Worm (Caenorhabditis elegans): Measurements from ENCODE around the gene sms-3.

Gene sms-3

DNA sequence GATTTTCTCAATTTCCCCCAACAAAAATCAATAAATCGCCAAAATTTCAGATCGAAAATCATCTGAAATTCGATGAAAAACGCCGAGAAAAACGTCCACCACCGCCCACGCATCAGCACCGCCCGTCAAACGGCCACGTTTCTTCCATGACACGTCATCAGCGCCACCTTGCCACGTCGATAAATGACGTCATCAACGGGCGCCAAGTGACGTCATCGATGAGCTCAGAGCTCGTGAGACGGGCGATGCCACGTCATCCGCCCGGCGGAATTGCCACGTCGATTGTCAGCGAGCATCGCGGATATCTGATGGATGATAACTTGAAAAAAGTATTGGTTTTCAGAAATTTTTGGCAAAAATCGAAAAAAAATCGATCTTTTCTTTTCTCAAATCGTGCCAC is 21.9 kb downstream of the sms-3 start:
- TF ChIP-seq cnd-1 (tag; optimal IDR thresholded peaks at IDR 0.05) (no peak), nhr-76 (tag; optimal IDR thresholded peaks at IDR 0.05) (no peak), ztf-11 (tag; optimal IDR thresholded peaks at IDR 0.05) (no peak), zip-8 (tag; optimal IDR thresholded peaks at IDR 0.05) (peak; percentile 96), ham-2 (GFP tag; optimal IDR thresholded peaks at IDR 0.05) (no peak), bed-3 (GFP tag; optimal IDR thresholded peaks at IDR 0.05) (no peak)

DNA sequence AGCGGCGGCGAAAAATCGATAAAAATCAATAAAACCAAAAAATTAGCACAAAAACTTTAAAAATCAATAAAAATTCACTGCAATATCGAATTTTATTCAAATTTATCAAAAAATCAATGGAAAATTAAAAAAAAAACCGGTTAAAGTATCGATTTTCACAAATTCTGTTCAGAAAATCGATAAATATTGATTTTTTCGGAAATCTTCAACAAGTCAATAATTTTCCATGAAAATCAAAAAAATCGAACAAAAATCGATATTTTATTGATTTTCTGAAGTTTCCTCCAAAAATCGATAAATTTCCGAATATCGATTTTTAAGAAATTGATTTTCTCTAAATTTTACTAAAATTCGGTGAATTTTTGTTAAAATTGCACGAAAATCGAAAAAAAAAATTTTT is 22.4 kb downstream of the sms-3 start:
- TF ChIP-seq nhr-12 (tag; optimal IDR thresholded peaks at IDR 0.05) (no peak), ces-1 (GFP tag; optimal IDR thresholded peaks at IDR 0.05) (no peak), nhr-28 (tag; optimal IDR thresholded peaks at IDR 0.05) (no peak), tbx-8 (GFP tag; optimal IDR thresholded peaks at IDR 0.05) (no peak), drap-1 (GFP tag; optimal IDR thresholded peaks at IDR 0.05) (no peak), snpc-4 (tag; optimal IDR thresholded peaks at IDR 0.05) (no peak), ceh-43 (GFP tag; optimal IDR thresholded peaks at IDR 0.05) (no peak), unc-120 (tag; optimal IDR thresholded peaks at IDR 0.05; ENCODE audit: poor library complexity, severe bottlenecking) (no peak), elt-3 (tag; optimal IDR thresholded peaks at IDR 0.05) (no peak), nhr-2 (tag; optimal IDR thresholded peaks at IDR 0.05) (no peak), mab-5 (tag; optimal IDR thresholded peaks at IDR 0.05) (no peak), nhr-237 (tag; optimal IDR thresholded peaks at IDR 0.05) (no peak), ceh-39 (tag; optimal IDR thresholded peaks at IDR 0.05) (no peak), sem-2 (GFP tag; optimal IDR thresholded peaks at IDR 0.05) (no peak), lin-32 (GFP tag; optimal IDR thresholded peaks at IDR 0.05) (no peak), ceh-83 (GFP tag; optimal IDR thresholded peaks at IDR 0.05) (no peak)

DNA sequence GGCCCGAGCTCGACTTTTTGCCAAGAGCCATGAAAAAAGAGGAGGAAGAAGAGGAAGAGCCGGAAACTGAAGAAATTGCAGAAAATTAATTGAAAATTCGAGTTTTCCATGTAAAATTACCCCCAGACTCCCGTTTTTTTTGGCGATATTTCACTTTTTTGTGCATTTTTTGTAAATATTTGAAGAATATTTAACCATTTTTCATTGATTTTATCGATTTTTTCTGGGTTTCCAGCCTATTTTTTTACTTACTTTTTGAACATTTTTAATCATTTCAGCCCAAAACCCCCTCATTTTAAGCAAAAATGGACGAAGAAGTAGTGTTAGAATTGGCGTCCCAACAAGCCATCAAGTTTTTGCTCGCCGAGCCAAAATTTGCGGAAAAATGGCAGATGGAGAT is 24.5 kb downstream of the sms-3 start, which contains the start of gene Y22D7AL.7:
Gene Y22D7AL.7, plus strand, starts transcription at position 301 of the 400 bp plus-strand sequence.
- no peak for TF ChIP-seq ceh-39 (tag; optimal IDR thresholded peaks at IDR 0.05)
- TF ChIP-seq bed-3 (GFP tag; optimal IDR thresholded peaks at IDR 0.05), result no peak
- no peak for TF ChIP-seq nhr-28 (tag; optimal IDR thresholded peaks at IDR 0.05)
- no peak for TF ChIP-seq lsy-2 (tag; optimal IDR thresholded peaks at IDR 0.05)
- no peak for TF ChIP-seq cnd-1 (tag; optimal IDR thresholded peaks at IDR 0.05)

ce11 chrIII:1575651-1576050 is 25.3 kb downstream of the sms-3 start:
- TF ChIP-seq elt-1 (tag; optimal IDR thresholded peaks at IDR 0.05; ENCODE audit: borderline replicate concordance, insufficient read depth), result no peak
- no peak for TF ChIP-seq sem-2 (GFP tag; optimal IDR thresholded peaks at IDR 0.05)
- no peak for TF ChIP-seq hlh-1 (tag; optimal IDR thresholded peaks at IDR 0.05)
- TF ChIP-seq ces-1 (GFP tag; optimal IDR thresholded peaks at IDR 0.05), result no peak
- TF ChIP-seq elt-3 (tag; optimal IDR thresholded peaks at IDR 0.05), result no peak
- TF ChIP-seq unc-39 (tag; optimal IDR thresholded peaks at IDR 0.05), result no peak
- TF ChIP-seq drap-1 (GFP tag; optimal IDR thresholded peaks at IDR 0.05), result no peak
- no peak for TF ChIP-seq cnd-1 (tag; optimal IDR thresholded peaks at IDR 0.05)
- TF ChIP-seq mab-5 (tag; optimal IDR thresholded peaks at IDR 0.05), result no peak
- no peak for TF ChIP-seq ceh-39 (tag; optimal IDR thresholded peaks at IDR 0.05)
- TF ChIP-seq unc-120 (tag; optimal IDR thresholded peaks at IDR 0.05; ENCODE audit: poor library complexity, severe bottlenecking), result no peak
- TF ChIP-seq lsy-2 (tag; optimal IDR thresholded peaks at IDR 0.05), result no peak
- no peak for TF ChIP-seq ztf-11 (tag; optimal IDR thresholded peaks at IDR 0.05)
- no peak for TF ChIP-seq pha-4 (tag; optimal IDR thresholded peaks at IDR 0.05)

- TF ChIP-seq mls-2 (tag; optimal IDR thresholded peaks at IDR 0.05), result no peak
- no peak for TF ChIP-seq nhr-28 (tag; optimal IDR thresholded peaks at IDR 0.05)
- no peak for TF ChIP-seq lsy-2 (tag; optimal IDR thresholded peaks at IDR 0.05)
- no peak for TF ChIP-seq ceh-43 (GFP tag; optimal IDR thresholded peaks at IDR 0.05)
- no peak for TF ChIP-seq unc-62 (GFP tag; optimal IDR thresholded peaks at IDR 0.05)
- TF ChIP-seq elt-1 (tag; optimal IDR thresholded peaks at IDR 0.05; ENCODE audit: borderline replicate concordance, insufficient read depth), result no peak
- TF ChIP-seq nhr-2 (tag; optimal IDR thresholded peaks at IDR 0.05), result no peak
- TF ChIP-seq sem-2 (GFP tag; optimal IDR thresholded peaks at IDR 0.05), result no peak
- TF ChIP-seq ceh-39 (tag; optimal IDR thresholded peaks at IDR 0.05), result no peak
- no peak for TF ChIP-seq tbx-8 (GFP tag; optimal IDR thresholded peaks at IDR 0.05)
- no peak for TF ChIP-seq sptf-1 (tag; optimal IDR thresholded peaks at IDR 0.05)
- no peak for TF ChIP-seq M03D4.4 (tag; optimal IDR thresholded peaks at IDR 0.05)
- TF ChIP-seq mab-5 (tag; optimal IDR thresholded peaks at IDR 0.05), result no peak
- no peak for TF ChIP-seq elt-3 (tag; optimal IDR thresholded peaks at IDR 0.05)
- no peak for TF ChIP-seq flh-1 (GFP tag; optimal IDR thresholded peaks at IDR 0.05)
- TF ChIP-seq hlh-1 (tag; optimal IDR thresholded peaks at IDR 0.05), result no peak
- no peak for TF ChIP-seq drap-1 (GFP tag; optimal IDR thresholded peaks at IDR 0.05)
- TF ChIP-seq ceh-83 (GFP tag; optimal IDR thresholded peaks at IDR 0.05), result no peak
These were observed 30.9 kb downstream of the sms-3 start, which contains the start of gene rep-1 for ce11 chrIII:1570006-1570405. TSS of gene rep-1 (plus strand) at chrIII:1570306.

All from whole organism, mixed stage, embryonic.